Fruit fly (Drosophila melanogaster) whole organism, wandering third instar larva: ENCODE results near the gene Cog1.

Experiments used
- h ChIP-seq: fragments of 200-800 bp; sonication (Bioruptor generic); optimal IDR thresholded peaks from 3 replicates; lab custom pipeline; 2016; ENCODE audit warnings: missing biosample characterization, mild to moderate bottlenecking, missing genetic modification characterization
- psq ChIP-seq: fragments of 200-800 bp; sonication (Bioruptor generic); optimal IDR thresholded peaks from 3 replicates; lab custom pipeline; 2017; ENCODE audit warnings: missing biosample characterization, mild to moderate bottlenecking, missing genetic modification characterization, moderate library complexity

dm6 chr3R:12258437-12258836 lies 39.0 kb upstream of the Cog1 start, which contains the start of the genes CG44037 and svp:
- TF ChIP-seq psq (GFP tag; lab: Kevin White, UChicago), result no peak
- no peak for TF ChIP-seq h (GFP tag; lab: Kevin White, UChicago)
